Worm (Caenorhabditis elegans) whole organism, L3 larva: ENCODE results near the gene srx-24.

Source experiments
- ceh-16 ChIP-seq: sonication (generic microtip); optimal IDR thresholded peaks from 2 replicates; lab custom pipeline; 2017; ENCODE audit warnings: missing biosample characterization, missing genetic modification characterization
- ceh-28 ChIP-seq: fragments of 150-350 bp; optimal IDR thresholded peaks from 2 replicates; lab custom pipeline; 2014; ENCODE audit warnings: missing biosample characterization, missing genetic modification reagents, missing genetic modification characterization
- ceh-9 ChIP-seq: sonication (generic microtip); optimal IDR thresholded peaks from 2 replicates; lab custom pipeline; 2018; ENCODE audit warnings: missing biosample characterization, missing genetic modification characterization
- daf-12 ChIP-seq: fragments of 150-350 bp; optimal IDR thresholded peaks from 2 replicates; lab custom pipeline; 2014; ENCODE audit warnings: missing biosample characterization, missing genetic modification reagents, missing genetic modification characterization
- egl-5 ChIP-seq: fragments of 150-350 bp; optimal IDR thresholded peaks from 2 replicates; lab custom pipeline; 2017; ENCODE audit warnings: missing biosample characterization, missing genetic modification reagents, missing genetic modification characterization, inconsistent platforms
- elt-1 ChIP-seq: fragments of 150-350 bp; optimal IDR thresholded peaks from 2 replicates; lab custom pipeline; 2014; ENCODE audit warnings: missing biosample characterization, missing genetic modification characterization
- elt-2 ChIP-seq: sonication (generic microtip); optimal IDR thresholded peaks from 2 replicates; lab custom pipeline; 2016; ENCODE audit warnings: missing genetic modification reagents, mild to moderate bottlenecking, missing genetic modification characterization, missing compliant biosample characterization
- elt-3 ChIP-seq, 3 experiments: fragments of 150-350 bp in 1 of 3; sonication (generic microtip) in 2 of 3; optimal IDR thresholded peaks; 2 replicates in 2 of 3; 4 replicates in 1 of 3; lab custom pipeline; 2014 to 2017; ENCODE audit warnings: missing biosample characterization in 3 of 3, missing genetic modification characterization in 3 of 3
- fkh-10 ChIP-seq: sonication (generic microtip); optimal IDR thresholded peaks from 2 replicates; lab custom pipeline; 2017; ENCODE audit warnings: missing biosample characterization, missing genetic modification reagents, missing genetic modification characterization
- fkh-2 ChIP-seq: fragments of 150-350 bp; optimal IDR thresholded peaks from 2 replicates; lab custom pipeline; 2014; ENCODE audit warnings: missing biosample characterization, missing genetic modification reagents, missing genetic modification characterization
- fos-1 ChIP-seq: fragments of 150-350 bp; optimal IDR thresholded peaks from 2 replicates; lab custom pipeline; 2014; ENCODE audit warnings: missing biosample characterization, missing genetic modification characterization
- jun-1 ChIP-seq: fragments of 150-350 bp; optimal IDR thresholded peaks from 2 replicates; lab custom pipeline; 2014; ENCODE audit warnings: missing biosample characterization, missing genetic modification reagents, missing genetic modification characterization
- lin-15B ChIP-seq: fragments of 150-350 bp; optimal IDR thresholded peaks from 2 replicates; lab custom pipeline; 2014; ENCODE audit warnings: missing biosample characterization, missing genetic modification characterization
- lin-39 ChIP-seq: fragments of 150-350 bp; optimal IDR thresholded peaks from 2 replicates; lab custom pipeline; 2018; ENCODE audit warnings: missing biosample characterization, missing genetic modification reagents, missing genetic modification characterization
- lsy-12 ChIP-seq: sonication (generic microtip); optimal IDR thresholded peaks from 2 replicates; lab custom pipeline; 2016; ENCODE audit warnings: mild to moderate bottlenecking, missing genetic modification characterization, missing compliant biosample characterization
- mdl-1 ChIP-seq: fragments of 150-350 bp; optimal IDR thresholded peaks from 2 replicates; lab custom pipeline; 2014; ENCODE audit warnings: missing biosample characterization, missing genetic modification characterization
- nhr-11 ChIP-seq: fragments of 150-350 bp; optimal IDR thresholded peaks from 2 replicates; lab custom pipeline; 2014; ENCODE audit warnings: missing biosample characterization, missing genetic modification characterization
- nhr-12 ChIP-seq: fragments of 150-350 bp; optimal IDR thresholded peaks from 2 replicates; lab custom pipeline; 2014; ENCODE audit warnings: missing biosample characterization, missing genetic modification characterization
- nhr-23 ChIP-seq: fragments of 150-350 bp; optimal IDR thresholded peaks from 2 replicates; lab custom pipeline; 2014; ENCODE audit warnings: missing biosample characterization, missing genetic modification reagents, missing genetic modification characterization
- nhr-25 ChIP-seq: sonication (generic microtip); optimal IDR thresholded peaks from 2 replicates; lab custom pipeline; 2017; ENCODE audit warnings: missing biosample characterization, missing genetic modification characterization
- nhr-28 ChIP-seq: fragments of 150-350 bp; optimal IDR thresholded peaks from 2 replicates; lab custom pipeline; 2014; ENCODE audit warnings: missing biosample characterization, missing genetic modification characterization
- nhr-43 ChIP-seq: sonication (generic microtip); optimal IDR thresholded peaks from 2 replicates; lab custom pipeline; 2016; ENCODE audit warnings: mild to moderate bottlenecking, missing genetic modification characterization, missing compliant biosample characterization; ENCODE audit not compliant: poor library complexity, severe bottlenecking
- nhr-67 ChIP-seq: fragments of 150-350 bp; optimal IDR thresholded peaks from 2 replicates; lab custom pipeline; 2014; ENCODE audit warnings: missing biosample characterization, missing genetic modification characterization
- nhr-77 ChIP-seq: fragments of 150-350 bp; optimal IDR thresholded peaks from 2 replicates; lab custom pipeline; 2014; ENCODE audit warnings: missing biosample characterization, missing genetic modification characterization
- pqm-1 ChIP-seq: fragments of 150-350 bp; optimal IDR thresholded peaks from 2 replicates; lab custom pipeline; 2017; ENCODE audit warnings: missing biosample characterization, missing genetic modification characterization, inconsistent platforms
- sea-2 ChIP-seq: fragments of 150-350 bp; sonication (generic microtip); optimal IDR thresholded peaks from 4 replicates; lab custom pipeline; 2014; ENCODE audit warnings: missing biosample characterization, missing genetic modification reagents, missing genetic modification characterization
- skn-1 ChIP-seq: fragments of 150-350 bp; optimal IDR thresholded peaks from 2 replicates; lab custom pipeline; 2014; ENCODE audit warnings: missing biosample characterization, missing genetic modification characterization
- snpc-4 ChIP-seq: fragments of 150-350 bp; optimal IDR thresholded peaks from 2 replicates; lab custom pipeline; 2014; ENCODE audit warnings: missing biosample characterization, missing genetic modification characterization
- tbx-2 ChIP-seq: sonication (generic microtip); optimal IDR thresholded peaks from 2 replicates; lab custom pipeline; 2016; ENCODE audit warnings: mild to moderate bottlenecking, missing genetic modification characterization, missing compliant biosample characterization
- unc-39 ChIP-seq: sonication (generic microtip); optimal IDR thresholded peaks from 4 replicates; lab custom pipeline; 2017; ENCODE audit warnings: missing biosample characterization, missing genetic modification characterization
- unc-62 ChIP-seq: fragments of 150-350 bp; sonication (generic microtip); optimal IDR thresholded peaks from 4 replicates; lab custom pipeline; 2014; ENCODE audit warnings: missing biosample characterization, missing genetic modification reagents, missing genetic modification characterization
- ztf-4 ChIP-seq: fragments of 150-350 bp; optimal IDR thresholded peaks from 2 replicates; lab custom pipeline; 2014; ENCODE audit warnings: missing biosample characterization, missing genetic modification characterization

The srx-24 gene

DNA sequence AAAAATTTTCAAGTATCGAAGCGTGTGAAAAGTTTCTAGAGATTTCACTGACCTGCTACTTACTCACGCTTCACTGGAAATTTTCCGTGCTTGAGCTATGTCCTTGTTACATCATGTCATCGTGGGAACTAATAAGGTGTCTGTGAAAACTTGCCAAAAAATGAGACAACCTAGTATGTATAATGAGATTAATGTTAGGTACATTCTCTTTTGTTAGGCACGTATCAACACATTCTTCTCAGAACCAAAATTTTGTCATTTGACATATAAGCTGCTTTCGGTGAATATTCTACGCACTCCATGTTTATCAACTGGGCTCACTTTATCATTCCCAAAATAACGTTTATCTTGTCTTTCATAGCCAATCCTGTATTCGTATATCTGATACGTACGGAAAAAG is 24.1 kb upstream of the srx-24 start, which contains the start of gene srj-18:
Gene srj-18, plus strand, starts transcription at position 301 of the 400 bp plus-strand sequence.
- TF ChIP-seq nhr-12 (tag; lab: Kevin White, UChicago) (no peak), lin-15B (tag; lab: Kevin White, UChicago) (no peak), ceh-9 (tag; lab: Kevin White, UChicago) (no peak), unc-62 (no peak), unc-39 (tag; lab: Kevin White, UChicago) (no peak), nhr-11 (tag; lab: Kevin White, UChicago) (no peak), snpc-4 (no peak), elt-1 (tag; lab: Kevin White, UChicago) (no peak), nhr-28 (tag; lab: Kevin White, UChicago) (no peak), nhr-67 (tag; lab: Kevin White, UChicago) (no peak), elt-2 (tag; lab: Kevin White, UChicago) (no peak), fkh-2 (tag; lab: Kevin White, UChicago) (no peak), lin-39 (no peak), elt-3 (tag; optimal IDR thresholded peaks at IDR 0.05; lab: Kevin White, UChicago) (no peak), skn-1 (tag; lab: Kevin White, UChicago) (no peak)

DNA sequence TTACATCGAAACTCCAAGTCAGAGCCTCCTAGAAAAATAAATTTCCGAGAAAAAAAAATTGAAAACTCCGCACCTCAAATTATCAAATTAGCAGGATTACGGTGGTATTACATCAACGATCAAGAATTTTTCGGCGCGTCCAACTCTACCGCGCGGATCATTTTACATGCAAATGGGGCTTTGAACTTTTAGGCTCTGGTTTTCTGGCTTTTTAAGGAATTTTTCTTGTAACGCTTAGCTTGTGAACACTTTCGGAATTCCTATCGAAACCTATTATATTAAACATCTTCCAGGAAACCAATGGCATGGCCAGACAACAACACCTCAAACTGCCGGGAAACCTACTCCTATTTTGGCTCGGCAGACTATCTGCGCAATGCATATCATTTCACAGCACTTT is 21.7 kb upstream of the srx-24 start, which contains the start of gene srh-56:
Gene srh-56, plus strand, starts transcription at position 301 of the 400 bp plus-strand sequence.
- no peak for TF ChIP-seq lsy-12 (tag; lab: Kevin White, UChicago)
- TF ChIP-seq nhr-43 = no peak
- TF ChIP-seq mdl-1 (tag; lab: Kevin White, UChicago) = no peak

DNA sequence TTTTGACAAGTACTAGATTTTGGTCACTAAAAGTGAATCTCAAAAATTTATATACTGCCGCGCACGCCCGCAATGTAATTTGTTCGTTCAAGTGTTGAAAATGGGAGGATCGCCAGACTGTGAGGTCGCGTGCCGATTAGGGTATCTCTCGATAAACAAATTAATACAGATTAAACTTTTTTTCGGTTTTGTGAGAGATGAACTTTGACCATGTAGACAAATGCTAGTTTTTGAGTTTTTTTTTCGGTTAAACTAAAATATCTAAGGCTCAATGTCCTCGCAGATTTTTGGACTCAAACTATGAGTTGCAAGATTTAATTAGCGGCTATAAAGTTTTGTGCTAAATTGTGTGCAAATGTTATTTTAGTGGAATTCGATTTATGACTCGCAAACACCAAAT is 19.8 kb upstream of the srx-24 start, which contains the start of gene dhs-15:
Gene dhs-15, minus strand, starts transcription at position 101 of the 400 bp plus-strand sequence.
- TF ChIP-seq skn-1 (tag; lab: Kevin White, UChicago) = no peak
- TF ChIP-seq fkh-10 (GFP tag; lab: Kevin White, UChicago) = no peak
- no peak for TF ChIP-seq nhr-67 (tag; lab: Kevin White, UChicago)
- no peak for TF ChIP-seq sea-2
- TF ChIP-seq ztf-4 = no peak

DNA sequence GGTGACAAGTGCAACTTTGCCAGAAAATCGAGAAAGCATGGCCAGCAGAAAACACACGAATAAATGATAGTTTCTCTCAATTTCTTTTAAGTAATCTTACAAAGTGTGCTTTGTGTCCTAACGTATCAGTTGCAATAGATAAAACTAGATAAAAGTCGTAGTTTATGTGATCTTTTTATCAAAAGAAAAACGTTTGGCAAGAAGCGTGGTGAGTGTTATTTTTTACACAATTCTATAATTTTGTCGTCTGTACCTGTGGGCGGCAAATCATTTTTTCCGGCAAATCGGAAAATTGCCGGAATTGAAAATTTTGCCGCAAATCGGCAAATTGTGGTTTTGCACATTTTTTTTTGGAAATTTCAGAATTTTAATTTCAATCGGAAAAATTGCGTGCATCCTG is 17.6 kb upstream of the srx-24 start, which contains the start of gene R05D8.9:
Gene R05D8.9, minus strand, starts transcription at position 101 of the 400 bp plus-strand sequence.
- TF ChIP-seq jun-1 (tag; lab: Kevin White, UChicago) = no peak
- TF ChIP-seq nhr-11 (tag; lab: Kevin White, UChicago) = no peak
- TF ChIP-seq ceh-28 = no peak
- TF ChIP-seq ceh-9 (tag; lab: Kevin White, UChicago) = no peak
- TF ChIP-seq nhr-25 = no peak
- no peak for TF ChIP-seq nhr-23 (tag; lab: Kevin White, UChicago)
- TF ChIP-seq lin-15B (tag; lab: Kevin White, UChicago) = no peak
- TF ChIP-seq nhr-12 (tag; lab: Kevin White, UChicago) = no peak
- TF ChIP-seq egl-5 (tag; lab: Kevin White, UChicago) = no peak
- TF ChIP-seq tbx-2 (tag; lab: Kevin White, UChicago) = no peak
- TF ChIP-seq sea-2 = no peak
- no peak for TF ChIP-seq elt-3 (tag; optimal IDR thresholded peaks at IDR 0.05; lab: Kevin White, UChicago)
- no peak for TF ChIP-seq nhr-77 (tag; lab: Kevin White, UChicago)
- no peak for TF ChIP-seq nhr-28 (tag; lab: Kevin White, UChicago)
- no peak for TF ChIP-seq ceh-16 (tag; lab: Kevin White, UChicago)
- TF ChIP-seq pqm-1 (tag; lab: Kevin White, UChicago) = no peak

DNA sequence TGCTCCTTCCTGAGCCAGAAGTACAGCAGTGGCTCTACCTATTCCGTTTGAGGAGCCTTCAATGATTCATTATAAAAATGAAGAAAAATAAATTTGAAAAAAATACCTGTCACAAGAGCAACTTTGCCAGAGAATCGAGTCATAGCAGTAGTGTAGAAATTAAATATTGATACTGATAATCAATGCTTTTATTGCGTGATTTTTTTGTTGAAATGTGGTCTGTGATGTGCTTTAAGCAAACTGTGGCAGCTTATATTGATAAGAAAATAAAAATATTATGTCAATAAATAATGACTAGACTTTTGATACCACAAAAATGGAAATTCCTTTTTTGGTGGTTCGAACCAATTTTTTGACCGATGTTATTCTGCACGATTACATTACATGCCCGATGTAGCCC is 15.1 kb upstream of the srx-24 start, which contains the start of gene dhs-14:
Gene dhs-14, minus strand, starts transcription at position 149 of the 400 bp plus-strand sequence.
- peak; percentile 82 for TF ChIP-seq pqm-1 (tag; lab: Kevin White, UChicago)
- peak; percentile 74 for TF ChIP-seq elt-2 (tag; lab: Kevin White, UChicago)
- no peak for TF ChIP-seq fos-1 (tag; lab: Kevin White, UChicago)
- TF ChIP-seq mdl-1 (tag; lab: Kevin White, UChicago) = no peak
- TF ChIP-seq daf-12 (tag; lab: Kevin White, UChicago) = no peak
- no peak for TF ChIP-seq nhr-28 (tag; lab: Kevin White, UChicago)
